Worm (Caenorhabditis elegans): ENCODE measurements around the gene ech-5.
A peak's percentile ranks its signal among the peaks of the same experiment; 100 is the strongest.
"Not testable (repeated sequence)": the region's sequence is repeated elsewhere in the genome, so short reads cannot be mapped to it uniquely, and the experiment has no call there.

ech-5 gene

ce11 chrIV:813341-813740 is 16.5 kb downstream of the ech-5 start (continued):
- TF ChIP-seq pha-4 (GFP tag; IDR thresholded peaks at IDR 0.05) (peak; percentile 37; the same call in 1 of the 2 replicates), madf-9 (GFP tag; conservative IDR thresholded peaks at IDR 0.05) (0 out of 2 replicates have a peak, but pooled peaks have one; percentile 40), unc-130 (GFP tag; optimal IDR thresholded peaks at IDR 0.05) (peak; percentile 0)
- TF ChIP-seq pha-4 (tag; optimal IDR thresholded peaks at IDR 0.05): not testable (repeated sequence)

- TF ChIP-seq lin-1 (GFP tag; IDR thresholded peaks at IDR 0.05): no peak
- no peak for TF ChIP-seq T20F7.1 (GFP tag; optimal IDR thresholded peaks at IDR 0.05)
- no peak for TF ChIP-seq dpl-1 (GFP tag; optimal IDR thresholded peaks at IDR 0.05)
- no peak for TF ChIP-seq mdt-29 (GFP tag; IDR thresholded peaks at IDR 0.05)
- TF ChIP-seq madf-9 (GFP tag; conservative IDR thresholded peaks at IDR 0.05): no peak
- no peak for TF ChIP-seq ztf-11 (tag; optimal IDR thresholded peaks at IDR 0.05)
- no peak for TF ChIP-seq F49E8.2 (tag; optimal IDR thresholded peaks at IDR 0.05; ENCODE audit: borderline replicate concordance)
- no peak for TF ChIP-seq egl-43 (GFP tag; IDR thresholded peaks at IDR 0.05)
- no peak for TF ChIP-seq daf-12 (tag; optimal IDR thresholded peaks at IDR 0.05)
- TF ChIP-seq ceh-28 (tag; optimal IDR thresholded peaks at IDR 0.05): no peak
- TF ChIP-seq snpc-1.2 (GFP tag; IDR thresholded peaks at IDR 0.05): no peak
- no peak for TF ChIP-seq jun-1 (tag; optimal IDR thresholded peaks at IDR 0.05)
- no peak for TF ChIP-seq arid-1 (GFP tag; conservative IDR thresholded peaks at IDR 0.05)
- TF ChIP-seq lim-7 (GFP tag; IDR thresholded peaks at IDR 0.05): no peak
Observed at ce11 chrIV:817879-818278, 21.1 kb downstream of the ech-5 start.

DNA sequence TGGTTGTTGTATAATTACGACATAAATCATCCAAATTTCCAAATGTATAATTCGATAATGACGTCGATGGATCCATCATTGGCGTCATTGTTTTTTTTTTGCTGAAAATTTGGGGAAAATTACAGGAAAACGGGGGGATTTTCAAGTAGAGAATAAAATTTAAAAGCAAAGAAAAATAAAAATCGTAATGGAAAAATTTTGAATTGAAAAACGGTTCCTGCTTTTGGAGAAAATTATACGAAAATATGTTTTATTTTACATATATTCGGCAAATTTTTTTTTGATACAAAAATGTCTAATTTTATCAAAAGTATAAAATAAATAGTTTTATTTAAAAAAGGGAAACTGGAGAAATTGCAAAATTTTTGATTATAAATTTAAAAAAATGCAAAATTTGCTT is 28.0 kb downstream of the ech-5 start, which contains the start of gene zipt-15:
Gene zipt-15, minus strand, starts transcription at position 101 of the 400 bp plus-strand sequence.
- TF ChIP-seq hlh-30 (tag; optimal IDR thresholded peaks at IDR 0.05; ENCODE audit: insufficient read depth) (no peak), php-3 (GFP tag; IDR thresholded peaks at IDR 0.05) (no peak), dmd-9 (GFP tag; IDR thresholded peaks at IDR 0.05) (no peak), nhr-77 (tag; optimal IDR thresholded peaks at IDR 0.05) (no peak), daf-12 (tag; optimal IDR thresholded peaks at IDR 0.05) (no peak), lin-39 (tag; optimal IDR thresholded peaks at IDR 0.05) (no peak), T20F7.1 (GFP tag; optimal IDR thresholded peaks at IDR 0.05) (no peak), fos-1 (tag; optimal IDR thresholded peaks at IDR 0.05) (no peak)

DNA sequence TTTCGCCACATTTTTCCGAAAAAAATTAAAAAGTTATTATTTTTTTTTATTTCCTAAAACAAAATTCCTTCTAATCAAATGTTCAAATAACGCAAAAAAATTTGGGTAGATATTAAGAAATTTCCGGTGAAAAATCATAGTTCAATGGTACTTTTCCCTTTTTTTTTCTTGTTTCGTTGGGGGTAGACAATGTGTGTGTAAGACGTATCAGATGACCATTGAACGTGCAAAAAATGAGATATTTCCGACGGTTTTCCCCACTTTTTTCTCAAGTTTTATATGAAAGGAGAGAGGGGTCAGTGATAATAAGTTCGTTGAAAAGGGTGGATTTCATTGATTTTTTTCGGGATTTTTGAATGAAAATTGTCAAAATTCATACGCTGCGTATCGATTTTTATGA is 29.3 kb downstream of the ech-5 start:
- TF ChIP-seq duxl-1 (tag; optimal IDR thresholded peaks at IDR 0.05; ENCODE audit: poor library complexity): no peak
- peak; percentile 41 for TF ChIP-seq hlh-30 (tag; optimal IDR thresholded peaks at IDR 0.05; ENCODE audit: insufficient read depth)
- no peak for TF ChIP-seq ZK337.2 (GFP tag; IDR thresholded peaks at IDR 0.05)
- no peak for TF ChIP-seq ceh-32 (tag; optimal IDR thresholded peaks at IDR 0.05; ENCODE audit: poor library complexity)
- peak; percentile 67 for TF ChIP-seq aha-1 (tag)
- TF ChIP-seq hif-1 (tag; optimal IDR thresholded peaks at IDR 0.05): peak in 1 of 2 experiments; percentile 76

ce11 chrIV:828427-828826 is 31.6 kb downstream of the ech-5 start:
- TF ChIP-seq lsy-2 (tag; optimal IDR thresholded peaks at IDR 0.05) (peak in 1 of 2 experiments; percentile 85), nhr-77 (tag; optimal IDR thresholded peaks at IDR 0.05) (no peak), lin-38 (GFP tag; IDR thresholded peaks at IDR 0.05) (peak; percentile 77), nhr-28 (tag; optimal IDR thresholded peaks at IDR 0.05) (peak; percentile 15), pqm-1 (tag; optimal IDR thresholded peaks at IDR 0.05) (no peak), F26F4.8 (GFP tag; conservative IDR thresholded peaks at IDR 0.05) (no peak), nhr-10 (tag; optimal IDR thresholded peaks at IDR 0.05) (no peak), zip-2 (tag; optimal IDR thresholded peaks at IDR 0.05) (peak; percentile 10), lin-15B (tag; optimal IDR thresholded peaks at IDR 0.05) (no peak), hmg-1.1 (GFP tag; IDR thresholded peaks at IDR 0.05) (peak; percentile 63), aha-1 (tag) (peak; percentile 100), Y75B8A.6 (GFP tag; IDR thresholded peaks at IDR 0.05) (no peak), hlh-30 (tag; optimal IDR thresholded peaks at IDR 0.05; ENCODE audit: insufficient read depth) (peak; percentile 64), php-3 (GFP tag; IDR thresholded peaks at IDR 0.05) (no peak), lin-29 (GFP tag; IDR thresholded peaks at IDR 0.05) (no peak), dpl-1 (GFP tag; optimal IDR thresholded peaks at IDR 0.05) (peak; percentile 60), hif-1 (tag; optimal IDR thresholded peaks at IDR 0.05) (peak; percentile 66 to 99), zip-11 (GFP tag; IDR thresholded peaks at IDR 0.05) (no peak), nhr-6 (tag; optimal IDR thresholded peaks at IDR 0.05) (peak; percentile 18), dve-1 (tag; optimal IDR thresholded peaks at IDR 0.05; ENCODE audit: insufficient read depth) (peak; percentile 62), mep-1 (tag; optimal IDR thresholded peaks at IDR 0.05) (peak; percentile 73), T20F7.1 (GFP tag; optimal IDR thresholded peaks at IDR 0.05) (peak; percentile 24), hlh-11 (tag; optimal IDR thresholded peaks at IDR 0.05) (peak; percentile 20)

Data from whole organism, L4 larva.